Worm (Caenorhabditis elegans): ENCODE data around the gene rbm-42.

DNA sequence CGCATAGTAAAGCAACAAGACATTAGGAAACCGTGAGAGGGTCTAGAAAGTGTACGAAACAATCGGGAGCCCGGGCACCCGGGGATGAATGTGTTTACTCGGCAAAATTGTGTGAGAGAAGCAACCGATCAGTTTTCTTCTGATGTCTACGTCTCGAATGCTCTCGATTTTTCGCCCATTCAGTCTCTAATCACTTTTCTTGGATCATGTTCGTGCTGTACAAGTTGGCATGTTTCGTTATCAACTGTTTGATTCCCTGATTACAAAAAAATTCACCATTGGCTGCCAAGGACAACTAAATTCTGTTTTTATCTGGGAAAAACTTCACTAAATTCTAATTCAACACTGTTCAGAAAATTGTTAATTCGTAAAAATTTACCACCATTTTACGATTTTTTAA is 27.6 kb upstream of the rbm-42 start:
- TF ChIP-seq elt-1 (tag; optimal IDR thresholded peaks at IDR 0.05; ENCODE audit: borderline replicate concordance, insufficient read depth) (no peak), tbx-8 (GFP tag; optimal IDR thresholded peaks at IDR 0.05) (no peak), cnd-1 (tag; optimal IDR thresholded peaks at IDR 0.05) (no peak), ceh-43 (GFP tag; optimal IDR thresholded peaks at IDR 0.05) (no peak), snpc-4 (tag; optimal IDR thresholded peaks at IDR 0.05) (no peak), nhr-12 (tag; optimal IDR thresholded peaks at IDR 0.05) (no peak), ces-1 (GFP tag; optimal IDR thresholded peaks at IDR 0.05) (no peak)

Measured in whole organism, mixed stage, embryonic.